Worm (Caenorhabditis elegans): Measurements from ENCODE around the gene best-22.
A peak's percentile ranks its signal among the peaks of the same experiment; 100 is the strongest.
"Not testable (repeated sequence)": the region's sequence is repeated elsewhere in the genome, so short reads cannot be mapped to it uniquely, and the experiment has no call there.

best-22 gene

ce11 chrIV:12305956-12306355, 43.8 kb upstream of the best-22 start:
- TF ChIP-seq syd-9 (tag; optimal IDR thresholded peaks at IDR 0.05) (no peak), elt-2 (tag; optimal IDR thresholded peaks at IDR 0.05) (peak; percentile 31), F13H6.1 (tag; optimal IDR thresholded peaks at IDR 0.05) (no peak), ceh-2 (tag; optimal IDR thresholded peaks at IDR 0.05) (no peak), fkh-10 (GFP tag; optimal IDR thresholded peaks at IDR 0.05) (no peak)

DNA sequence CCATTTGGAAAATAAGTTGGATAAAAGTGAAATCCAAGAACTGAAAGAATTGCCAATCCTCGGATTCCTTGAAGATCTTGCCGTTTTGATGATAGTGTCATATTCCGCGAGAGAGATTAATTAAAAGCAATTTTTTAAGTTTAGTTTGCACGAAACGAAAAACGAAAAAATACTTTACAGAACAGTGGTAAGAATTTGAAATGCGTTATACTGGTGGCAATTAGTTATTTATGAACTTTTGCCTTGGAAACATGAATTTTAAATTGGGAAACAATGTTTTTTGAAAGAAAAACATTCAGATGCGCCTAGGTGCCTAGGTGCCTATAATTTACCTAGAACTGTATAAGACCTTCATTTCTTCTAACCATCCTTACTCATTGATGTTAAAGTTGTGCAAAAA, 42.0 kb upstream of the best-22 start, which contains the start of gene oac-57:
TSS of gene oac-57 (minus strand) at position 101 of the 400 bp plus-strand sequence.
- TF ChIP-seq odd-2 (tag; optimal IDR thresholded peaks at IDR 0.05) (no peak), ceh-14 (tag; optimal IDR thresholded peaks at IDR 0.05) (no peak), ttx-3 (tag; optimal IDR thresholded peaks at IDR 0.05) (no peak), ama-1 (optimal IDR thresholded peaks at IDR 0.05) (no peak), ceh-34 (tag; optimal IDR thresholded peaks at IDR 0.05) (no peak), ceh-45 (GFP tag; IDR thresholded peaks at IDR 0.05) (no peak), mec-3 (tag; optimal IDR thresholded peaks at IDR 0.05; ENCODE audit: borderline replicate concordance) (no peak), ceh-9 (tag; optimal IDR thresholded peaks at IDR 0.05) (no peak), T23F11.4 (GFP tag; optimal IDR thresholded peaks at IDR 0.05) (no peak), dve-1 (tag; optimal IDR thresholded peaks at IDR 0.05) (no peak), ceh-30 (tag; optimal IDR thresholded peaks at IDR 0.05) (no peak), ceh-24 (tag; optimal IDR thresholded peaks at IDR 0.05) (no peak), unc-42 (tag; optimal IDR thresholded peaks at IDR 0.05) (no peak), nfya-1 (tag; optimal IDR thresholded peaks at IDR 0.05) (no peak), pax-1 (tag; optimal IDR thresholded peaks at IDR 0.05) (no peak), fkh-10 (GFP tag; optimal IDR thresholded peaks at IDR 0.05) (no peak), K09A11.1 (tag; optimal IDR thresholded peaks at IDR 0.05; ENCODE audit: insufficient read depth) (no peak), unc-3 (GFP tag; conservative IDR thresholded peaks at IDR 0.05) (no peak), unc-3 (tag; optimal IDR thresholded peaks at IDR 0.05) (no peak), syd-9 (tag; optimal IDR thresholded peaks at IDR 0.05) (no peak), pat-9 (tag; optimal IDR thresholded peaks at IDR 0.05) (no peak)

- TF ChIP-seq tbx-7 (tag; optimal IDR thresholded peaks at IDR 0.05) (no peak), unc-55 (GFP tag; optimal IDR thresholded peaks at IDR 0.05) (no peak), C38D4.7 (GFP tag; optimal IDR thresholded peaks at IDR 0.05) (no peak), lim-6 (tag; optimal IDR thresholded peaks at IDR 0.05) (no peak), nhr-11 (tag; optimal IDR thresholded peaks at IDR 0.05) (no peak), tbx-2 (tag; optimal IDR thresholded peaks at IDR 0.05) (no peak), elt-4 (tag; optimal IDR thresholded peaks at IDR 0.05) (no peak), ceh-14 (tag; optimal IDR thresholded peaks at IDR 0.05) (no peak), unc-86 (tag; optimal IDR thresholded peaks at IDR 0.05) (no peak), ttx-3 (tag; optimal IDR thresholded peaks at IDR 0.05) (no peak), fkh-6 (tag; optimal IDR thresholded peaks at IDR 0.05) (no peak)
Measured at ce11 chrIV:12311597-12311996, 38.1 kb upstream of the best-22 start, which contains the start of gene oac-58. TSS of gene oac-58 (minus strand) at chrIV:12311697.

ce11 chrIV:12326932-12327331, 22.8 kb upstream of the best-22 start, which contains the start of gene F19B6.3:
TSS of gene F19B6.3 (plus strand) at chrIV:12327232.
- TF ChIP-seq fax-1 (tag; optimal IDR thresholded peaks at IDR 0.05); unc-55 (GFP tag; optimal IDR thresholded peaks at IDR 0.05); lim-6 (tag; optimal IDR thresholded peaks at IDR 0.05): not testable (repeated sequence)

DNA sequence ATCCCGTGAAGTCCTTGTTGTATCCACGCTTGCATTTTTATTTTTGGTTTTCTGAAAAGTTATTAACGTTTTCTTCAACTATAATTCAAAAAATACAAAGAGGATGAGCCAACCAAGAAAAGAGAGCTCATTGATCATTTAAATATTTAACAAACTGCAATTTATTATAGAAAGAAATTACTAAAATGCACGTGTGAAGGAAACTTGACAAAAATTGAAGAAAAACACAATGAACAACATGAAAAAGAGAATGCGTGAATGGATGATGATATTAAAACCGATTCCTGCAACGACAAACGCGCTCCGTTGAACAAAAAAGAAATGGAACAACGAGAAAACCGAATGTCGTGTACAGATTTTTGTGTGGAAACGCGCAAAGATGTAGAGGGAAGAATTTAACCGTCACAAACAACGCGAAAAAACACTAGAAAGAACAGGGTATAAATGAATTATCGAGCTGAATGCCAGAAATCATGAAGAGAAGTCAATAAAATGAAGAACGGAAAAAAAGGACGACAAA, 18.8 kb upstream of the best-22 start, which contains the start of gene ufd-1:
TSS of gene ufd-1 (minus strand) at position 51 of the 520 bp plus-strand sequence.
- TF ChIP-seq pat-9 (tag; optimal IDR thresholded peaks at IDR 0.05), result no peak
- TF ChIP-seq elt-2 (tag; optimal IDR thresholded peaks at IDR 0.05), result no peak
- TF ChIP-seq nhr-232 (tag; optimal IDR thresholded peaks at IDR 0.05), result no peak
- no peak for TF ChIP-seq pha-2 (tag; optimal IDR thresholded peaks at IDR 0.05)
- TF ChIP-seq ceh-31 (tag; optimal IDR thresholded peaks at IDR 0.05), result no peak
- TF ChIP-seq madf-2 (tag; optimal IDR thresholded peaks at IDR 0.05), result no peak
- TF ChIP-seq pha-4 (tag; optimal IDR thresholded peaks at IDR 0.05), result no peak
- no peak for TF ChIP-seq odd-2 (tag; optimal IDR thresholded peaks at IDR 0.05)
